Fruit fly (Drosophila melanogaster) whole organism: Measurements from ENCODE around the gene laf.

ENCODE experiments used
- CG8478 ChIP-seq: fragments of >200 bp; optimal IDR thresholded peaks from 2 replicates; lab custom pipeline; 2018; ENCODE audit warnings: inconsistent platforms
- Dll ChIP-seq: fragments of >200 bp; optimal IDR thresholded peaks from 2 replicates; lab custom pipeline; 2017
- EcR ChIP-seq, 2 experiments: fragments of >200 bp; optimal IDR thresholded peaks; 2 replicates each; lab custom pipeline; 2017; ENCODE audit warnings: missing biosample characterization in 2 of 2, missing genetic modification characterization in 2 of 2, missing genetic modification reagents in 2 of 2
- pan ChIP-seq: fragments of >200 bp; optimal IDR thresholded peaks from 2 replicates; lab custom pipeline; 2017
- psq ChIP-seq: fragments of >200 bp; optimal IDR thresholded peaks from 2 replicates; lab custom pipeline; 2017
- usp ChIP-seq: fragments of >200 bp; optimal IDR thresholded peaks from 2 replicates; lab custom pipeline; 2017; ENCODE audit warnings: missing biosample characterization, missing genetic modification characterization, mixed read lengths

The laf gene

dm6 chr3R:4863825-4864224, 14.5 kb downstream of the laf start:
- TF ChIP-seq Dll (lab: Kevin White, UChicago) = no peak
- TF ChIP-seq EcR (GFP tag; optimal IDR thresholded peaks at IDR 0.05; lab: Kevin White, UChicago) = no peak
- no peak for TF ChIP-seq usp (GFP tag; lab: Kevin White, UChicago)
- no peak for TF ChIP-seq CG8478 (lab: Kevin White, UChicago)
- no peak for TF ChIP-seq pan
- no peak for TF ChIP-seq psq (lab: Kevin White, UChicago)

DNA sequence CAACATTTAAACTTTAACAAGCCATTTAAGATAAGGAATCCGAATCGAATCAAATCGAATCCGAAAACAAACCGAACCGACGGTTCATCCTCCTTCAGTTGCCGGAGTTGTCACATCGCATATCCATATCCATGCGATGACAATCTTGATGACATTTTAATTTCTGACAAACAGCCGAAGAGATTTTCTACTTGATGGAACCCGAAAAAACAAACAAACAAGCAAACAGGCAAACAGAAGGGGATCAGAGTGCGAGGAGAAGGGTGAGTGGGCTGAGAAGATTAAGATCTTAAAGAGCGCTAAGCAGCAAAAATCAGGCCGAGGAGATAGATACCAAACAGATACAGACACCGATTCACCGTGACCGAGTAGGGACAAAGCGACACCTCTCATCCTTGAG, 17.2 kb downstream of the laf start:
- TF ChIP-seq pan = no peak
- TF ChIP-seq psq (lab: Kevin White, UChicago) = no peak
- TF ChIP-seq Dll (lab: Kevin White, UChicago) = no peak
- no peak for TF ChIP-seq CG8478 (lab: Kevin White, UChicago)

dm6 chr3R:4858508-4859275, 19.6 kb downstream of the laf start:
- no peak for TF ChIP-seq usp (GFP tag; lab: Kevin White, UChicago)
- no peak for TF ChIP-seq psq (lab: Kevin White, UChicago)
- TF ChIP-seq EcR (GFP tag; optimal IDR thresholded peaks at IDR 0.05; lab: Kevin White, UChicago) = no peak
- TF ChIP-seq CG8478 (lab: Kevin White, UChicago) = no peak
- no peak for TF ChIP-seq Dll (lab: Kevin White, UChicago)
- TF ChIP-seq pan = no peak

dm6 chr3R:4858018-4858417, 20.3 kb downstream of the laf start:
- no peak for TF ChIP-seq Dll (lab: Kevin White, UChicago)
- TF ChIP-seq usp (GFP tag; lab: Kevin White, UChicago) = no peak
- TF ChIP-seq pan = no peak
- no peak for TF ChIP-seq EcR (GFP tag; optimal IDR thresholded peaks at IDR 0.05; lab: Kevin White, UChicago)
- no peak for TF ChIP-seq CG8478 (lab: Kevin White, UChicago)
- TF ChIP-seq psq (lab: Kevin White, UChicago) = no peak

DNA sequence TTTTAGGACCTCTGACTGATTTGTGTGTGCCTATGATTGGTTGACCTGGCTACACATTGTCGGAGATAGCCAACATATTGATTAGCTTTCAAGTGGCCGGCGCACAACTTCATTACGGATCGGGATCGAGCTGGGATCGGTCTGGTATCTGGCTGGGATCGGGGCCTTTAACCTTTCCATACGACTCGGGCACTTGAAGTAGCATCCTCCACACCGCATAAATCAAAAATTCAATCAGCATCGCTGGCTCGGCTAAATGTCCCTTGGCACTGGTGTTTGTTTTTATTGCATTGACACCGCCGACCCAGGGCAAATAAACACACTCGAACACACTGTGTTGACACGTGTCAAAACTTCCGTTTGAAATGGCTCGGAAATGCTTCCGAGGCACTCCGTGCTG, 22.6 kb downstream of the laf start:
- TF ChIP-seq psq (lab: Kevin White, UChicago) = no peak
- no peak for TF ChIP-seq Dll (lab: Kevin White, UChicago)
- no peak for TF ChIP-seq usp (GFP tag; lab: Kevin White, UChicago)
- TF ChIP-seq CG8478 (lab: Kevin White, UChicago) = no peak
- no peak for TF ChIP-seq pan
- no peak for TF ChIP-seq EcR (GFP tag; optimal IDR thresholded peaks at IDR 0.05; lab: Kevin White, UChicago)

dm6 chr3R:4854216-4854615, 24.1 kb downstream of the laf start:
- TF ChIP-seq pan (no peak), CG8478 (lab: Kevin White, UChicago) (no peak)

dm6 chr3R:4853504-4853903, 24.8 kb downstream of the laf start:
- TF ChIP-seq pan = no peak
- no peak for TF ChIP-seq psq (lab: Kevin White, UChicago)
- no peak for TF ChIP-seq EcR (GFP tag; optimal IDR thresholded peaks at IDR 0.05; lab: Kevin White, UChicago)
- no peak for TF ChIP-seq Dll (lab: Kevin White, UChicago)
- TF ChIP-seq CG8478 (lab: Kevin White, UChicago) = no peak
- TF ChIP-seq usp (GFP tag; lab: Kevin White, UChicago) = no peak

- TF ChIP-seq usp (GFP tag; lab: Kevin White, UChicago) (no peak), Dll (lab: Kevin White, UChicago) (peak; percentile 65), pan (no peak), psq (lab: Kevin White, UChicago) (no peak), CG8478 (lab: Kevin White, UChicago) (peak; percentile 99)
Observed at dm6 chr3R:4852373-4852860, 25.9 kb downstream of the laf start, which contains the start of gene opa. opa (plus strand) TSS chr3R:4852813.

dm6 chr3R:4849035-4849656, 29.2 kb downstream of the laf start:
- TF ChIP-seq pan (no peak), CG8478 (lab: Kevin White, UChicago) (no peak), usp (GFP tag; lab: Kevin White, UChicago) (no peak), EcR (GFP tag; optimal IDR thresholded peaks at IDR 0.05; lab: Kevin White, UChicago) (no peak)

DNA sequence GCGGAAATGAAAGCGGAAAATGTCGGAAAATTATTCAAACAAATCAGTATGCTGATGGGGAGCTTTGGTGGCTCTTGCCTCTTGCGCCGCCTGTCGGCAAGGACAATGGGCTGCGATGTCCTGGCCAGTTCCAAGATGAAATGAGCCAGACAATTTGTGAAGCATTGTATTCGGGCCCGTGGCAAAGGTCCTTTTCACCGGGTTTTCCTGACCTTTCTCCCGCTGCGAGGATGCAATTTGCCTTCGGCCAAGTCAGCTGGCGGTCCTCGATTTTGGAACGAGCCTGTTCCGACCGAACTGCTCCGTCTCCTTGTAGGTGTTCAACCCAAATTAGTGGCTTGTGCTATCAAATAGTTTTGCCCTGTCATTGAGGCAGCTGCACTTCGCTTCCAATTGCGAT, 30.9 kb downstream of the laf start:
- TF ChIP-seq EcR (GFP tag; optimal IDR thresholded peaks at IDR 0.05; lab: Kevin White, UChicago) (no peak), Dll (lab: Kevin White, UChicago) (no peak), pan (no peak), psq (lab: Kevin White, UChicago) (no peak)

DNA sequence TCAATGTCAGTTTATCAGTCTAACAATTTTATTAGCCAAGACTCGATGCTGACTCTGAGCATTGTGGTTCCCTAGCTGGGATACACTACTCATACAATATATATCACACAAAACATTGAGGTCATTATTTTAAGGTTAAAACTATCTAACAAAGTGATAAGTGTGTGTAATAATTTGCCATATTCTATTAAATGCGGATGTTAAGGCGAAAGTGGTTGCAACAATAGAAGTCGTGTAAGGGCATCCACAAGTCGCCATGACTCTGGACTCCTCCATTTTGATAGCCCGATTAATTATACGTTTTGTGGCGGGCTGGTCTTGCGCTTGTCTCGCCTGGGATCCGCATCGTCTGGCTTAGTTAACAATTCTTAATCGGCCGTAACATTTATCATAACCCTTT, 31.5 kb downstream of the laf start:
- TF ChIP-seq usp (GFP tag; lab: Kevin White, UChicago) = no peak
- TF ChIP-seq Dll (lab: Kevin White, UChicago) = no peak
- no peak for TF ChIP-seq psq (lab: Kevin White, UChicago)
- TF ChIP-seq pan = no peak
- TF ChIP-seq EcR (GFP tag; optimal IDR thresholded peaks at IDR 0.05; lab: Kevin White, UChicago) = no peak
- TF ChIP-seq CG8478 (lab: Kevin White, UChicago) = no peak

- TF ChIP-seq EcR (GFP tag; optimal IDR thresholded peaks at IDR 0.05; lab: Kevin White, UChicago) = no peak
Observed at dm6 chr3R:4846194-4846593, 32.1 kb downstream of the laf start.
